Fruit fly (Drosophila melanogaster) ovary, adult (tissue): ENCODE measurements around the gene CG44195.
A peak's percentile ranks its signal among the peaks of the same experiment; 100 is the strongest.

Experiments used
- CG17801 ChIP-seq: fragments of 200-800 bp; optimal IDR thresholded peaks from 2 replicates; lab custom pipeline; 2019; ENCODE audit warnings: missing biosample characterization, mild to moderate bottlenecking, missing genetic modification characterization, moderate library complexity; ENCODE audit not compliant: partially characterized antibody

Gene CG44195

dm6 chr3L:7654048-7654961, 41.1 kb downstream of the CG44195 start, which contains the start of gene CG7492:
TSS of gene CG7492 (minus strand) at chr3L:7654752.
- no peak for TF ChIP-seq CG17801 (GFP tag; lab: Kevin White, UChicago)

- TF ChIP-seq CG17801 (GFP tag; lab: Kevin White, UChicago): no peak
Observed at dm6 chr3L:7650968-7651367, 44.5 kb downstream of the CG44195 start, which contains the start of gene PGRP-SD. TSS of gene PGRP-SD (plus strand) at chr3L:7651180.

- no peak for TF ChIP-seq CG17801 (GFP tag; lab: Kevin White, UChicago)
Observed at dm6 chr3L:7650248-7650647, 45.2 kb downstream of the CG44195 start, which contains the start of gene CG32373. TSS of gene CG32373 (plus strand) at chr3L:7650548.

dm6 chr3L:7643562-7643961, 51.9 kb downstream of the CG44195 start:
- no peak for TF ChIP-seq CG17801 (GFP tag; lab: Kevin White, UChicago)

dm6 chr3L:7641467-7641866, 54.0 kb downstream of the CG44195 start, which contains the start of gene CG7506:
TSS of gene CG7506 (minus strand) at chr3L:7641648.
- peak; percentile 21 for TF ChIP-seq CG17801 (GFP tag; lab: Kevin White, UChicago)

dm6 chr3L:7640297-7640696, 55.2 kb downstream of the CG44195 start, which contains the start of gene Urm1:
TSS of gene Urm1 (minus strand) at chr3L:7640446.
- no peak for TF ChIP-seq CG17801 (GFP tag; lab: Kevin White, UChicago)

- no peak for TF ChIP-seq CG17801 (GFP tag; lab: Kevin White, UChicago)
Observed at dm6 chr3L:7639533-7639932, 55.9 kb downstream of the CG44195 start.

- no peak for TF ChIP-seq CG17801 (GFP tag; lab: Kevin White, UChicago)
Observed at dm6 chr3L:7634743-7635469, 60.5 kb downstream of the CG44195 start.

- TF ChIP-seq CG17801 (GFP tag; lab: Kevin White, UChicago): no peak
Observed at dm6 chr3L:7633619-7634018, 61.8 kb downstream of the CG44195 start.

dm6 chr3L:7632540-7633263, 62.8 kb downstream of the CG44195 start:
- TF ChIP-seq CG17801 (GFP tag; lab: Kevin White, UChicago): no peak

dm6 chr3L:7630047-7630446, 65.4 kb downstream of the CG44195 start:
- TF ChIP-seq CG17801 (GFP tag; lab: Kevin White, UChicago): no peak

dm6 chr3L:7624561-7624960, 70.9 kb downstream of the CG44195 start:
- no peak for TF ChIP-seq CG17801 (GFP tag; lab: Kevin White, UChicago)

- no peak for TF ChIP-seq CG17801 (GFP tag; lab: Kevin White, UChicago)
Observed at dm6 chr3L:7617436-7617979, 77.9 kb downstream of the CG44195 start.

- TF ChIP-seq CG17801 (GFP tag; lab: Kevin White, UChicago): no peak
Observed at dm6 chr3L:7614226-7614625, 81.2 kb downstream of the CG44195 start.
